Worm (Caenorhabditis elegans): ENCODE results near the gene F57H12.5.
"Not testable (repeated sequence)": the region's sequence is repeated elsewhere in the genome, so short reads cannot be mapped to it uniquely, and the experiment has no call there.

DNA sequence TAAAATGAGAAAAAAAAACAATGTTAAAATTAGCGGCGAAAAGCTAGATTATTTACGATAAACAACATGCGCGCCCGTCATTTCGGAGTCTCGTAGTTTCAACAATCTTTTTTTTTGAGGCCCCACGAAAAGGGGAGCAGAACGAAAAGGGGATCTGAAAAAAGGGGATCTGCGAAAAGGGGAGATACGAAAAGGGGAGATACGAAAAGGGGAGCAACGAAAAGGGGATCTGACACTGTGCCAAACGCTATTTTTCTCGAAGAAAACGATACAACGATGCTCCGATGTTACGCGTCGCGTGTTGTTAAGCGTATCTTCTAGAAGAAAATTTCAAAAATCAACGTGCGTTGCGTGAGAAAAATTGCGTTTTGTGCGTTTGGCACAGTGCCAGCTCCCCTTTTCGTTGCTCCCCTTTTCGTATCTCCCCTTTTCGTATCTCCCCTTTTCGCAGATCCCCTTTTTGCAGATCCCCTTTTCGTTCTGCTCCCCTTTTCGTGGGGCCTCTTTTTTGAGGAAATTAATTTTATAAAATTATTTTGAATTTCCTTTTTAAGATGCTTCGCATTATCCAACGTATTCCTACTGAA, 48.7 kb downstream of the F57H12.5 start, which contains the start of gene C26B2.7:
- TF ChIP-seq sdz-38 (tag; optimal IDR thresholded peaks at IDR 0.05); mel-28 (tag; optimal IDR thresholded peaks at IDR 0.05; ENCODE audit: borderline replicate concordance); snpc-1.1 (tag; optimal IDR thresholded peaks at IDR 0.05; ENCODE audit: insufficient read depth); dpl-1 (GFP tag; optimal IDR thresholded peaks at IDR 0.05); F57C9.4 (tag; optimal IDR thresholded peaks at IDR 0.05): not testable (repeated sequence)
- TF ChIP-seq lsl-1 (GFP tag; optimal IDR thresholded peaks at IDR 0.05): peak; percentile 59
- TF ChIP-seq snpc-3.4 (tag; optimal IDR thresholded peaks at IDR 0.05): peak; percentile 29
- TF ChIP-seq ztf-6 (GFP tag; IDR thresholded peaks at IDR 0.05): peak; percentile 44; the same call in 1 of the 2 replicates
